Fruit fly (Drosophila melanogaster): Measurements from ENCODE around the gene gammaSnap2.

Gene gammaSnap2

dm6 chr3R:10099401-10099848, 21.8 kb downstream of the gammaSnap2 start (continued):
- TF ChIP-seq Nf-YA (GFP tag; IDR thresholded peaks at IDR 0.05) (0 out of 2 replicates have a peak, but pooled peaks have one; percentile 20), crc (GFP tag; optimal IDR thresholded peaks at IDR 0.05) (no peak), CG15514 (GFP tag; optimal IDR thresholded peaks at IDR 0.05) (peak; percentile 20), stc (GFP tag; IDR thresholded peaks at IDR 0.05) (no peak), en (GFP tag; optimal IDR thresholded peaks at IDR 0.05) (no peak), nmo (GFP tag; optimal IDR thresholded peaks at IDR 0.05) (no peak), CG12769 (tag; optimal IDR thresholded peaks at IDR 0.05) (peak; percentile 27), CG6654 (GFP tag; optimal IDR thresholded peaks at IDR 0.05) (no peak), H15 (GFP tag; IDR thresholded peaks at IDR 0.05) (no peak), HLH54F (GFP tag; optimal IDR thresholded peaks at IDR 0.05) (no peak), CG16813 (GFP tag; IDR thresholded peaks at IDR 0.05; ENCODE audit: partially characterized antibody) (no peak), Hr51 (GFP tag; optimal IDR thresholded peaks at IDR 0.05) (no peak), gcm (GFP tag; optimal IDR thresholded peaks at IDR 0.05) (no peak), CG17385 (GFP tag; optimal IDR thresholded peaks at IDR 0.05) (no peak), Vsx1 (GFP tag; optimal IDR thresholded peaks at IDR 0.05) (no peak), sob (GFP tag; IDR thresholded peaks at IDR 0.05) (no peak), Doc3 (GFP tag; IDR thresholded peaks at IDR 0.05; ENCODE audit: partially characterized antibody) (no peak), pfk (GFP tag; optimal IDR thresholded peaks at IDR 0.05) (no peak), CG1792 (GFP tag; optimal IDR thresholded peaks at IDR 0.05) (no peak), CG2129 (GFP tag; IDR thresholded peaks at IDR 0.05; ENCODE audit: partially characterized antibody) (no peak), CG3838 (GFP tag; optimal IDR thresholded peaks at IDR 0.05) (no peak), Drgx (GFP tag; IDR thresholded peaks at IDR 0.05) (no peak), B-H1 (GFP tag; IDR thresholded peaks at IDR 0.05) (no peak), salm (tag; optimal IDR thresholded peaks at IDR 0.05) (no peak), Nf-YC (tag; optimal IDR thresholded peaks at IDR 0.05) (no peak), Hr3 (GFP tag; optimal IDR thresholded peaks at IDR 0.05) (no peak), esg (GFP tag; conservative IDR thresholded peaks at IDR 0.05) (no peak), pb (GFP tag; optimal IDR thresholded peaks at IDR 0.05) (no peak), z (GFP tag; IDR thresholded peaks at IDR 0.05) (no peak), wor (GFP tag; IDR thresholded peaks at IDR 0.05) (no peak), Usf (GFP tag; optimal IDR thresholded peaks at IDR 0.05) (no peak), Bgb (GFP tag; IDR thresholded peaks at IDR 0.05; ENCODE audit: partially characterized antibody) (no peak; the same call in 1 of the 2 replicates), sens (GFP tag) (no peak), Hsf (GFP tag; optimal IDR thresholded peaks at IDR 0.05) (no peak), CG10654 (GFP tag; optimal IDR thresholded peaks at IDR 0.05) (no peak), CG13894 (tag; optimal IDR thresholded peaks at IDR 0.05) (no peak), HmgZ (tag; optimal IDR thresholded peaks at IDR 0.05) (peak; percentile 60), CG3726 (GFP tag; IDR thresholded peaks at IDR 0.05) (no peak), CG2712 (tag; optimal IDR thresholded peaks at IDR 0.05) (peak; percentile 15), chinmo (GFP tag; IDR thresholded peaks at IDR 0.05; ENCODE audit: partially characterized antibody) (0 out of 4 replicates have a peak, but pooled peaks have one; percentile 53), cwo (GFP tag; optimal IDR thresholded peaks at IDR 0.05) (peak; percentile 74), CG2199 (GFP tag; IDR thresholded peaks at IDR 0.05) (no peak), Fer1 (GFP tag; optimal IDR thresholded peaks at IDR 0.05) (peak; percentile 31), CG7357 (GFP tag; IDR thresholded peaks at IDR 0.05) (no peak), kni (GFP tag; optimal IDR thresholded peaks at IDR 0.05) (peak; percentile 15), Hey (tag; optimal IDR thresholded peaks at IDR 0.05) (peak; percentile 61), oc (tag; optimal IDR thresholded peaks at IDR 0.05) (no peak), HLH3B (GFP tag; IDR thresholded peaks at IDR 0.05) (no peak), bsh (GFP tag; optimal IDR thresholded peaks at IDR 0.05) (no peak), CG31365 (tag; optimal IDR thresholded peaks at IDR 0.05) (no peak), NC2β (GFP tag; optimal IDR thresholded peaks at IDR 0.05) (no peak)

Data from whole organism, embryonic.